Fruit fly (Drosophila melanogaster): ENCODE data around the gene CG33725.

CG33725 gene

DNA sequence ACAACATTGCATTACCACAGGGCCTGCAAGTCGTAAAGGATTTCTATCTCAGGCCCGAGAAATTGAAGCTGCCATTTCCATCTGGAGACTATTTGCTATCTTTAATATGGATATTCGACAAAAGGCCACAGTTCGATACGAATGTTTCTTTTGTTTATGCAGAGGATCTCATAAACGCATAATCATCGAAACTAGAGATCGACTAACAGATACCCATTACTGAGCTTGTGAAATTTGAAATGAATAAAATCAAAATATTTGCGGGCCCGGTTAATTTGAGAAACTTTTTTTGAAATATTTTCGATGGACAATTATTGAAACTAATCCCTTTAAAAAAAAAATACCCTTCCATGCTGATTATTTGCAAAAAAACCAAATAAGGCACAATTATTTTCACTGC is 3.8 kb downstream of the CG33725 start:
- 0 out of 2 replicates have a peak, but pooled peaks have one; percentile 25 for TF ChIP-seq Scr (GFP tag; IDR thresholded peaks at IDR 0.05; ENCODE audit: partially characterized antibody)
- TF ChIP-seq CG14710 (tag; optimal IDR thresholded peaks at IDR 0.05), result no peak
- TF ChIP-seq HHEX (GFP tag; optimal IDR thresholded peaks at IDR 0.05), result no peak
- no peak for TF ChIP-seq Antp (GFP tag; optimal IDR thresholded peaks at IDR 0.05)
- TF ChIP-seq HLH4C (GFP tag; IDR thresholded peaks at IDR 0.05; ENCODE audit: partially characterized antibody), result peak; percentile 58
- TF ChIP-seq CG7839 (tag; optimal IDR thresholded peaks at IDR 0.05), result no peak
- 0 out of 2 replicates have a peak, but pooled peaks have one; percentile 28 for TF ChIP-seq sna (GFP tag; IDR thresholded peaks at IDR 0.05; ENCODE audit: partially characterized antibody)
- TF ChIP-seq twi (tag; optimal IDR thresholded peaks at IDR 0.05), result no peak
- no peak for TF ChIP-seq HLH54F (GFP tag; optimal IDR thresholded peaks at IDR 0.05)
- TF ChIP-seq CG14860 (GFP tag; IDR thresholded peaks at IDR 0.05; ENCODE audit: partially characterized antibody), result peak; percentile 65; the same call in 2 of the 3 replicates
- no peak for TF ChIP-seq CG13624 (GFP tag; optimal IDR thresholded peaks at IDR 0.05)
- TF ChIP-seq vnd (GFP tag; IDR thresholded peaks at IDR 0.05; ENCODE audit: partially characterized antibody), result peak; percentile 47; the same call in 1 of the 3 replicates
- peak; percentile 47; the same call in 1 of the 3 replicates for TF ChIP-seq CG16813 (GFP tag; IDR thresholded peaks at IDR 0.05; ENCODE audit: partially characterized antibody)
- 0 out of 3 replicates have a peak, but pooled peaks have one; percentile 33 for TF ChIP-seq CG7963 (GFP tag; IDR thresholded peaks at IDR 0.05; ENCODE audit: partially characterized antibody)
- peak; percentile 54 for TF ChIP-seq nerfin-2 (GFP tag; IDR thresholded peaks at IDR 0.05; ENCODE audit: partially characterized antibody)

dm6 chr3L:12489952-12490351 is 7.5 kb downstream of the CG33725 start:
- no peak for TF ChIP-seq Asciz (GFP tag; optimal IDR thresholded peaks at IDR 0.05)
- 0 out of 4 replicates have a peak, but pooled peaks have one; percentile 31 for TF ChIP-seq Dll (GFP tag; IDR thresholded peaks at IDR 0.05; ENCODE audit: partially characterized antibody)
- TF ChIP-seq chinmo (GFP tag; IDR thresholded peaks at IDR 0.05; ENCODE audit: partially characterized antibody), result peak; percentile 79; the same call in 3 of the 4 replicates
- TF ChIP-seq CG14710 (tag; optimal IDR thresholded peaks at IDR 0.05), result no peak
- TF ChIP-seq CG14860 (GFP tag; IDR thresholded peaks at IDR 0.05; ENCODE audit: partially characterized antibody), result no peak
- TF ChIP-seq zen2 (GFP tag; IDR thresholded peaks at IDR 0.05; ENCODE audit: partially characterized antibody), result peak; percentile 61; the same call in 2 of the 3 replicates
- TF ChIP-seq abd-A (tag; optimal IDR thresholded peaks at IDR 0.05), result no peak
- peak; percentile 25 for TF ChIP-seq CG34376 (GFP tag; optimal IDR thresholded peaks at IDR 0.05)
- TF ChIP-seq Trl (optimal IDR thresholded peaks at IDR 0.05), result peak; percentile 91 to 92
- no peak for TF ChIP-seq Trl (GFP tag; optimal IDR thresholded peaks at IDR 0.05)
- peak; percentile 77 for TF ChIP-seq sd (tag; optimal IDR thresholded peaks at IDR 0.05)
- TF ChIP-seq lbe (GFP tag; optimal IDR thresholded peaks at IDR 0.05), result peak; percentile 69
- no peak for TF ChIP-seq hth (optimal IDR thresholded peaks at IDR 0.05)
- 0 out of 2 replicates have a peak, but pooled peaks have one; percentile 8 for TF ChIP-seq CG13287 (GFP tag; IDR thresholded peaks at IDR 0.05; ENCODE audit: partially characterized antibody)
- no peak for TF ChIP-seq CG10565 (GFP tag; optimal IDR thresholded peaks at IDR 0.05)
- peak; percentile 43 for TF ChIP-seq nom (GFP tag; optimal IDR thresholded peaks at IDR 0.05)
- no peak for TF ChIP-seq seq (GFP tag; IDR thresholded peaks at IDR 0.05)
- 0 out of 3 replicates have a peak, but pooled peaks have one; percentile 17 for TF ChIP-seq CG6175 (GFP tag; IDR thresholded peaks at IDR 0.05)
- TF ChIP-seq CG10147 (GFP tag; optimal IDR thresholded peaks at IDR 0.05), result no peak
- no peak for TF ChIP-seq pan (optimal IDR thresholded peaks at IDR 0.05)
- TF ChIP-seq pan (GFP tag; optimal IDR thresholded peaks at IDR 0.05 in 1 of 2, IDR thresholded peaks at IDR 0.05 in 1 of 2), result no peak
- TF ChIP-seq CG34224 (GFP tag; IDR thresholded peaks at IDR 0.05; ENCODE audit: partially characterized antibody), result peak; percentile 42; the same call in 1 of the 3 replicates
- TF ChIP-seq yki (optimal IDR thresholded peaks at IDR 0.05), result peak; percentile 59
- TF ChIP-seq ci (GFP tag; IDR thresholded peaks at IDR 0.05), result 0 out of 3 replicates have a peak, but pooled peaks have one; percentile 37
- TF ChIP-seq crp (GFP tag; optimal IDR thresholded peaks at IDR 0.05), result peak in 1 of 2 experiments; percentile 63
- TF ChIP-seq CG7839 (tag; optimal IDR thresholded peaks at IDR 0.05), result no peak
- TF ChIP-seq kah (GFP tag; optimal IDR thresholded peaks at IDR 0.05), result no peak
- TF ChIP-seq NC2β (GFP tag; optimal IDR thresholded peaks at IDR 0.05), result no peak
- TF ChIP-seq TFAM (GFP tag; optimal IDR thresholded peaks at IDR 0.05), result no peak
- peak; percentile 2 for TF ChIP-seq CG17385 (GFP tag; optimal IDR thresholded peaks at IDR 0.05)
- TF ChIP-seq CG6765 (GFP tag; optimal IDR thresholded peaks at IDR 0.05), result peak; percentile 21
- TF ChIP-seq Bgb (GFP tag; IDR thresholded peaks at IDR 0.05; ENCODE audit: partially characterized antibody), result no peak
- TF ChIP-seq Pdp1 (GFP tag; optimal IDR thresholded peaks at IDR 0.05), result peak in 1 of 2 experiments; percentile 97
- TF ChIP-seq hbn (GFP tag; IDR thresholded peaks at IDR 0.05; ENCODE audit: partially characterized antibody), result peak; percentile 28; the same call in 1 of the 2 replicates
